Worm (Caenorhabditis elegans): ENCODE data around the gene lag-1.
A peak's percentile ranks its signal among the peaks of the same experiment; 100 is the strongest.

The lag-1 gene

DNA sequence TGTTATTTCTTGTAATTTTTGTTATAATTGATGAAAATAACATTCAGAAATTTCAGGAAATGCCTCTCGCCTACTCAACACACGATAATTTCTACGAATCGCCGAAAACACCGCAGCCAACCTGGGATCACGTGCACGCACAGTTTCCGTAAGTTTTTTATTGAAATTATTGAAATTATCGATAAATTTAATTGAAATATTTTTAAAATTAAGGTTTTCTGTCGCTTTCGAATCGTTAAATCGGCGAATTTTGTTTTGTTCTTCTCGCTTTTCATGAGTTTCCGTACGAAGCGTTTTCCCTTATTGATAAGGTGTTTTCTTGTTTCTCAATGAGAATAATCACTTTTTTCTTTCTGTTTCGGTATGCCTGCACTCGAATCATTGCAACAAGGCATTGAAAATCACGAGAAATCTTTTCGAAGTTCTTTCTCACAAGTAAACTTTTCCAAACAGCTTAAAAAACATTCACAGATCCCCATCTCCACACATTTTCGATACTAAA, at the start of gene lag-1:
Gene lag-1, plus strand, starts transcription at position 51 of the 502 bp plus-strand sequence.
- TF ChIP-seq zag-1 (tag; optimal IDR thresholded peaks at IDR 0.05): no peak
- no peak for TF ChIP-seq nhr-23 (tag; optimal IDR thresholded peaks at IDR 0.05)
- no peak for TF ChIP-seq eor-1 (tag; optimal IDR thresholded peaks at IDR 0.05)
- no peak for TF ChIP-seq nfya-1 (tag; optimal IDR thresholded peaks at IDR 0.05; ENCODE audit: insufficient read depth)
- no peak for TF ChIP-seq egl-27 (tag; optimal IDR thresholded peaks at IDR 0.05)
- TF ChIP-seq mdl-1 (tag; optimal IDR thresholded peaks at IDR 0.05): no peak
- TF ChIP-seq ceh-9 (tag; optimal IDR thresholded peaks at IDR 0.05): no peak
- TF ChIP-seq nhr-12 (tag; optimal IDR thresholded peaks at IDR 0.05): no peak
- no peak for TF ChIP-seq unc-62 (GFP tag; optimal IDR thresholded peaks at IDR 0.05)

DNA sequence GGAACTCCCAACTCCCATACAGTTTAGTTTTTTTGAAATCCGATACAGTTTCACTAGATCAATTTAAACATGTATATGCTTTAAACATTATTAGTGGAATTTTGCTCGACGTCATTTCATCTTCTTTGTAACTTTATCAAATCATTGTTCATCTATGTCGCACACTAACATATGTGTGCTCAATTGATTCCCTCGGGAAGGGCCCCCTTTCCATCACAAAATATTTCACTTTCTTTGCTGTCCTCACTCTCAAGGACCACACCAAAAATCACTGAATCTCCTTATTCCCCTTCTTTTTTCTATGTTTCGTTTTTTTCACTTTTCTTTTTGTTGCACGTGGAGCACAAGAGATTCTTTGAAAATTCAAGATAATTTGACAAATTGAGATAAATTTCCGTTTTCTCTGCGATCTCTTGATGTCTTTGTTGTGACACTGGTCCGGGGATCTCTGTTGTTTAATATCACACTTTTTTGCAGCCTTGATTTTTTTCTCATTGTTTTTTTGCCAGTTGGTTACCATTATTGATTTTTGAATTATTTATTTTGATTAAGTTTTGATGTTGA, 48.0 kb upstream of the lag-1 start:
- TF ChIP-seq ztf-11 (tag; optimal IDR thresholded peaks at IDR 0.05): no peak
- peak; percentile 72 for TF ChIP-seq fkh-10 (GFP tag; optimal IDR thresholded peaks at IDR 0.05)

DNA sequence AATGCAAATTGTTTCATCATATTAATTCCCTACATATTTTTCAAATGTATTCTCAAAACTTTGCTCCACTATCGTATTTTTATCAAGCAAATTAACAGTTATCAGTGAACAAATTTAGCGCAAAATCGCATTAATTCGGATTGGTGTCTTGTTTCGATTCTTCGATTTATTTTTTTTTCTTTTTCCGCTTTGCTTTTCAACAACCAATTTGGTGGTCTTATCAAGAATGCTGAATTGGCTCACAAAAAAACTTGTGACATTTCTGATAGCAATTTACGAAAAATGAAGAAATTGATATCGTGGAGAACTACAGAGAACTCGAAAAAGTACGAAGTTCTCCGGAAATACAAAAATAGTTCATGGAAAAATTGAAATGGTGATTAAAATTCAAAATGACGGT, 46.7 kb upstream of the lag-1 start:
- peak; percentile 58 for TF ChIP-seq pha-4 (tag; optimal IDR thresholded peaks at IDR 0.05)
- peak; percentile 14 for TF ChIP-seq jun-1 (tag; optimal IDR thresholded peaks at IDR 0.05)
- TF ChIP-seq sea-2 (GFP tag; optimal IDR thresholded peaks at IDR 0.05): no peak
- no peak for TF ChIP-seq nhr-12 (tag; optimal IDR thresholded peaks at IDR 0.05)
- no peak for TF ChIP-seq mdl-1 (tag; optimal IDR thresholded peaks at IDR 0.05)
- peak; percentile 95 for TF ChIP-seq elt-2 (tag; optimal IDR thresholded peaks at IDR 0.05)
- TF ChIP-seq pqm-1 (tag; optimal IDR thresholded peaks at IDR 0.05): peak; percentile 73

DNA sequence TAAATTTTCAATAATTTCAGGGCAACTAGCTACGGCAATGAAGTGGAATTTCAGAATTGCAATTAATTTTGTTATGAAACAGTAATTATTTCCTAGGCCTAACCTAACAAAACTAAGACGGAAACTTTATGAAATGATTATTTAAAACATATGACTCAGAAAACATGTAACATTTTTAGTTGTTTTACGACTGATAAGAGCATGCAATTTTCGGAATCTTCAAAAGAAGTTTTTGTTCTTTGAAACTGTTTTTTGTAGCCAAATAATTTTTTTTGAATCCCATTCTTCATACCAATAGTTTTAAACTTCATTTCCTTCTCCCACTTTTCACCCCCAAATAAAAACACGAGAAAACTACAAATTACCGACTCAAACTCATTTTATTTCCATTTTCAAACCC, 46.1 kb upstream of the lag-1 start:
- TF ChIP-seq pqm-1 (tag; optimal IDR thresholded peaks at IDR 0.05): peak; percentile 72
- TF ChIP-seq fkh-2 (tag; optimal IDR thresholded peaks at IDR 0.05): no peak

DNA sequence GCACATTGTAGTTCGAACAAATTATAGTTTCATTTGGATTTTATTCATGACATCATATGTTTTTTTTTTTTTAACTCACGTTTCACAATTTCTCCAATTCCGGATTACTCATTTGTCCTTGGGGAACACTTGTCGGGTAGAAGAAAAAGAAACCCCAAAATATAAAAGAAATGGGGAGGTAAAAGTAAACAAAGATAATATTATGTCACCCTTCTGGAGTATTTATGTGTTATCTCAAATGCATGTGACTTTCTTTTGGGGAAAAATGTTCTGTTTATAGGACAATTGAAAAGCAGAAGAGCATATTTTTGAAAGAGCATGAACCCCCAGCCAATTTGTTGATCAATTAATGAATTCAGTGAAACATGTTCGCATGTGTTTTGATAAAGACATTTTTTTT, 43.3 kb upstream of the lag-1 start:
- TF ChIP-seq jun-1 (tag; optimal IDR thresholded peaks at IDR 0.05) (peak; percentile 16), mml-1 (tag; optimal IDR thresholded peaks at IDR 0.05) (no peak), nhr-43 (tag; optimal IDR thresholded peaks at IDR 0.05; ENCODE audit: poor library complexity, severe bottlenecking) (no peak), pqm-1 (tag; optimal IDR thresholded peaks at IDR 0.05) (peak; percentile 59), elt-2 (tag; optimal IDR thresholded peaks at IDR 0.05) (peak; percentile 55), pha-4 (tag; optimal IDR thresholded peaks at IDR 0.05) (peak; percentile 94)

DNA sequence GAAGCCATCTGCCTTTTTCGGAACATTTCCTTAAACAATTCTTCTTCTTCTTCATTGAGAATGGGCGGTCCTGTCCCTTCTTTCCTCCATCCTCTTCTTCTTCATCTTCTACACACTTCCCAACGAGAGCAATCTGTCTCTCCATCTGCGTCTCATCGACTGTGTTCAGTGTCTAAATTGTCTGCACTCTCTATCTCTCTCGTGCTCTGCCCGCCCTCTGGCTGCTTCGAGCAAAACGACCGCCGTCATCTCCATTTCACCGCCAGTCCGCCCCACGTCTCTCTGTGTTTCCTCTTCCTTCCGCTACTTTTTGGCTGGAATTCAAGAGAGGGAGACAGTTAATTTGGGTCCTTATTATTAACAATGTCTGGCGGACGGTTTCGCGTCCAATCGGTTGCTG, 41.8 kb upstream of the lag-1 start:
- TF ChIP-seq pqm-1 (tag; optimal IDR thresholded peaks at IDR 0.05) (no peak), lin-39 (tag; optimal IDR thresholded peaks at IDR 0.05) (peak; percentile 57), hmg-11 (tag; optimal IDR thresholded peaks at IDR 0.05) (peak; percentile 74), ztf-4 (tag; optimal IDR thresholded peaks at IDR 0.05) (no peak), pha-4 (tag; optimal IDR thresholded peaks at IDR 0.05) (peak; percentile 19), elt-1 (tag; optimal IDR thresholded peaks at IDR 0.05) (no peak), R02D3.7 (tag; optimal IDR thresholded peaks at IDR 0.05) (no peak), nhr-23 (tag; optimal IDR thresholded peaks at IDR 0.05) (no peak), nfya-1 (tag; optimal IDR thresholded peaks at IDR 0.05; ENCODE audit: insufficient read depth) (peak; percentile 71), elt-2 (tag; optimal IDR thresholded peaks at IDR 0.05) (peak; percentile 30)

DNA sequence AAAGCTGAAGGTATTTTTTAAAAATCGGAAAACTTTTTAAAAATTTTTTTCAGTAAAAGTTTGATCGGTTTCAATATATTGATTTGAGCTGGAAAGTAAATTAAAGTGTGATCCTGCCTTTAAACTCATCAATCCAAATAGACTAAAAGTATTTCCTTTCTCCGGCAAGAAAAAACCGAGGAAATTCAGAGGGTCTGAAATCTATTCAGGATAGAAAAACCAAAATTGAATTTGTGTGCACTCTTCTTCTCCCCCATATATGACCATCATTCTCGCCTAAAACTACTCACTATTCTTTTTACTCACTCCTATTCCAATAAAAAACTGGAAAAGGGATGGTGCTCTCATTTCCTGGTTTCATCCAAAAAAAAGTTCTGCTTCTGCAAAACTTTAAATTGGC, 40.4 kb upstream of the lag-1 start:
- peak; percentile 75 for TF ChIP-seq fkh-10 (GFP tag; optimal IDR thresholded peaks at IDR 0.05)
- TF ChIP-seq eor-1 (tag; optimal IDR thresholded peaks at IDR 0.05): no peak

DNA sequence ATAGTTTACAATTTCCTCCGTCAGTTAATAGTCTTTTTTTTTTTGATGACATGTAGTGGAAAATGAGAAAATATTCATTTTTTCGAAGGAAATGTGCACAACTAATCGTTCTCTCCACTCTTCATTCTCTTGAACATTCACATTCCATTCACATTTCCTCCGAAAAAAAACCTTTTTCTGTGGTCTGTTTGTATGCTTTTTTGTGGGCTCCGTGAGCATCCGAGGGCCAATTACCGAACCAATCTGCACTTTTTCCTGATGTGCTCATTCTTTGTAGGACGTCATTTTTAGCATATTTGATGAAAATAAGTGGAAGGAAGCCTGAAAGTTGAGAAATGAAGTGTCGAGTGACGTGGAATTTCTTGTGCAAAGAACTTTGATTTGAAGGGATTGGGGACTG, 35.5 kb upstream of the lag-1 start:
- TF ChIP-seq unc-39 (tag; optimal IDR thresholded peaks at IDR 0.05) (no peak), sea-2 (GFP tag; optimal IDR thresholded peaks at IDR 0.05) (no peak), zag-1 (tag; optimal IDR thresholded peaks at IDR 0.05) (no peak), elt-3 (tag; optimal IDR thresholded peaks at IDR 0.05) (no peak), mdl-1 (tag; optimal IDR thresholded peaks at IDR 0.05) (no peak), fkh-10 (GFP tag; optimal IDR thresholded peaks at IDR 0.05) (no peak), ama-1 (optimal IDR thresholded peaks at IDR 0.05) (no peak), nhr-77 (tag; optimal IDR thresholded peaks at IDR 0.05) (no peak), pha-4 (tag; optimal IDR thresholded peaks at IDR 0.05) (no peak), ceh-16 (tag; optimal IDR thresholded peaks at IDR 0.05) (no peak), ceh-9 (tag; optimal IDR thresholded peaks at IDR 0.05) (no peak), egl-27 (tag; optimal IDR thresholded peaks at IDR 0.05) (no peak), tbx-2 (tag; optimal IDR thresholded peaks at IDR 0.05) (no peak), nhr-67 (tag; optimal IDR thresholded peaks at IDR 0.05) (no peak), lin-15B (tag; optimal IDR thresholded peaks at IDR 0.05) (no peak), elt-2 (tag; optimal IDR thresholded peaks at IDR 0.05) (no peak), mml-1 (tag; optimal IDR thresholded peaks at IDR 0.05) (no peak)
